In the genomic region with DNA sequence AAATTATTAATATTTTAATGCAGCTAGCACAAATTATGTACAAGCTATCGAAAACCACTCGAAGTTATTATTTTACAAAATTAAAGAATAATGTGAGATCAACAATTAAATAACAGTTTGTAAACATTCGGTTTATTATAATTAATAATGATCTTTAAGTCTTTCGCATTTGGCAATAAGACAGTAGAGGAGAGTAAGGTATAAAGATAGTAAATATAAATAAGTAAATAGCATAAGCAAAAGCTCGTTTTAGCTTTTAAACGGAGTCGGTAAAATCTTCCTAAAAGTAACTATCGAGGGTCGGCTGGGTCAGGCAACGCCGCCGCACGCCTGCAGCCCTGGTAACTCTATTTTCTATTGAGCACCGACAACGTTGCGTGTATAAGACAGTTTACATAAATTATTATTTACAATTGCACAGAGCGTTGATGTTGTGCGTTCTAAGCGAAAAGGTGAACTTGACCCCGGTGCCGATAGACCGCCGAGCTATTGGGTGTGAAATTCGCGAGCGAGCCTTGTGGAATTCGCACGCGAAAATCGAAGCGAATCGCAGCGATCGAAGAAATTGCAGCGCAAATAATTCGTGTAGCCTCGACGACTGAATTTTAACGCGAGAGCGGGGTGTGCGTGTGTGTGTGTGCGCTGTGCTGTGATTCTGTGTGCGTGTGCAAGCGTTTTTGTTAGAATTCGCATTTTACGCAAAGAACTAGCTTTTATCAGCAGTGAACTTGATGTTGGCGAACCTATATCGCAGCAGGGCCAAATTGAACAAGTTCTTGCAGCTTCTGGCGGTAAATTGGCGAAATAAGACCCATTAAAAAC, we compare ENCODE assay signal across 1 fruit fly cellular context.
TF ChIP-seq lines count a peak whose summit lies in the region.

Gene wrd (plus strand): TSS at position 342 of the 822 bp plus-strand sequence.

TF ChIP-seq in whole organism, embryonic, 481 proteins besides CTCF, POLR2A, EP300 and RAD21 (continued from another document):
- TF ChIP-seq Hsf (GFP tag; optimal IDR thresholded peaks at IDR 0.05; lab: Kevin White, UChicago) (no peak), CoRest (tag; optimal IDR thresholded peaks at IDR 0.05; lab: Kevin White, UChicago) (peak; percentile 54), CG10543 (GFP tag; optimal IDR thresholded peaks at IDR 0.05; lab: Kevin White, UChicago) (peak; percentile 9), emc (GFP tag; optimal IDR thresholded peaks at IDR 0.05; lab: Kevin White, UChicago) (no peak), pros (GFP tag; optimal IDR thresholded peaks at IDR 0.05; lab: Kevin White, UChicago) (no peak), CG15696 (tag; optimal IDR thresholded peaks at IDR 0.05; lab: Kevin White, UChicago) (no peak)
